Worm (Caenorhabditis elegans): ENCODE results near the gene cdh-4.

cdh-4 gene

ce11 chrIII:4530968-4531367, 10.8 kb downstream of the cdh-4 start:
- no peak for TF ChIP-seq unc-62 (GFP tag; optimal IDR thresholded peaks at IDR 0.05)

DNA sequence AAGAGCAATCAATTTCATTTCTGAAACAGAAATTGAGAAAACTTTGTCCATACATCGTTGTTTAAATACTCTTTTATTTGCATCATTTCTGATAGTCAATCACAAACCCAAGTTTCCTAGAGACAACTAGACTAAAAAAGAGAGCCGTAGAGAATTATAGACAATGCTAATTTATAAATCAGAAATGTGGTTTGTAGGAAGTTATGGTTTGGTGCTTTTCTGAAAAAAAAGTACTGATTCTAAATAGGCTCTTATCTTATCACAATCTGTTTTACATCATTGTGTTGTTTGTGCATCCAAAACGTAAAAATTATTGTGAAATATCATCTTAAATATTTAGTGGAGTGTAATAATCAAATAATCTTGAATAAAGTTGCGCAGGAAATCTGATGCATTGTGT, 20.4 kb downstream of the cdh-4 start, which contains the start of gene ugt-62:
Gene ugt-62, minus strand, starts transcription at position 20 of the 400 bp plus-strand sequence.
- no peak for TF ChIP-seq unc-62 (GFP tag; optimal IDR thresholded peaks at IDR 0.05)

ce11 chrIII:4542362-4542931, 22.3 kb downstream of the cdh-4 start, which contains the start of the genes mrps-34 and cisd-3.1:
TSS of gene mrps-34 (minus strand) at chrIII:4542452.
TSS of gene cisd-3.1 (plus strand) at chrIII:4542881.
- TF ChIP-seq unc-62 (GFP tag; optimal IDR thresholded peaks at IDR 0.05) = no peak

DNA sequence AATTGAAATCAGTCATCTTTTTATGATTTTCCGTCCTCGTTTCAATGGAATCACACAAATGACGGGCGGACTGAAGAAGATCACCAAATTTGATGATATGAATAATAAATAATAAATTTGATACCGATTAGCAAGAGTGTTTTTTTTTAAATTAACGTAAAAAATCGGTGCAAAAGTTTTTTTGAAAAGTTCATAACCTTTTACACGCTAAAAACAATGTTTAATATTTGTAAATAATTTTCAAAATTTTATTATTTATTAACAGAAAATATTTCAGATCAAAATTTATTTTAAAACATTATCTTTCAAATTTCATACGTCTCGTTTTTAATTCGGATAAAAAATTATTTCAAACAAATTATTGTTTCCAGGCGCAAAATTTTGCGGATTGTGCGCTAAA, 24.8 kb downstream of the cdh-4 start, which contains the start of gene M88.3:
Gene M88.3, minus strand, starts transcription at position 101 of the 400 bp plus-strand sequence.
- TF ChIP-seq unc-62 (GFP tag; optimal IDR thresholded peaks at IDR 0.05) = no peak

ce11 chrIII:4548739-4549138, 28.6 kb downstream of the cdh-4 start, which contains the start of gene M88.4:
TSS of gene M88.4 (plus strand) at chrIII:4549039.
- no peak for TF ChIP-seq unc-62 (GFP tag; optimal IDR thresholded peaks at IDR 0.05)

- no peak for TF ChIP-seq unc-62 (GFP tag; optimal IDR thresholded peaks at IDR 0.05)
Measured at ce11 chrIII:4551963-4552362, 31.8 kb downstream of the cdh-4 start.

- no peak for TF ChIP-seq unc-62 (GFP tag; optimal IDR thresholded peaks at IDR 0.05)
Measured at ce11 chrIII:4552872-4553271, 32.7 kb downstream of the cdh-4 start.

DNA sequence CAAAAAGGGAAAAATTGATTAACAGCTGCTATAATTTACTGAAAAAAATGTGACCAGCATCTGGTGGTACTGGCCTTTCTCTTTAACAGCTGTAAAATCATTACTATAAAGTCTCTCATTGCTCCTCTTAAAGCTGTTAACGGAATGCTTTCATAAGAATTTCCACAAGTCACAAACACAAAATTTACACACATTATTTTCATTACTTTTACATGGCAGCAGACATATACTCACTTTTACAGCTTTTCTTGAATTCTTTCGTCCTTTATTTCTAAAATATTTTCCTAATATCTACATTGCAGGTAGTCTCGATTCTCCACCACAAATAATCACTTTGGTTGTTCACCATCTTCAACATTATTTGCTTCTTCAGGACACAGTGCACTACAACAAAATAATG, 33.2 kb downstream of the cdh-4 start, which contains the start of gene imph-1:
Gene imph-1, plus strand, starts transcription at position 301 of the 400 bp plus-strand sequence.
- no peak for TF ChIP-seq unc-62 (GFP tag; optimal IDR thresholded peaks at IDR 0.05)

DNA sequence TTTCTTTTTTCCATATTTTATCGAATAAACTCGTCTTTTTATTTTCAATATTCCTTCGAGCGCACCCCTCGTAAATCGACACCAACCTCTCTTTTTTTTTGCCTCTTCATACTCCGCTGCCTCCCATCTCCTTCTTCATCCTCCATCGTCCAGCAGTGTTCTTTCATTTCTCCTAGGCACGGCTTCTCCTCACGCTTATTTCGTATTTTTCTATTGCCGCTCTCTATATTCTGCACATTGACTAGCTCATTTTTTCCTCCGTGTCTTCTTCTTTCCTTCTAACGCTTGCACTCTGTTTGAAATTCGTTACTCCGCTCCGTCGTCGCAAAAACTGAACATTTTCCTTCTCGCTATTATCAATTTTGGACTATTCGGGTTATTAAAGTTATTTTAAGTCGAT, 35.2 kb downstream of the cdh-4 start:
- TF ChIP-seq unc-62 (GFP tag; optimal IDR thresholded peaks at IDR 0.05) = no peak

DNA sequence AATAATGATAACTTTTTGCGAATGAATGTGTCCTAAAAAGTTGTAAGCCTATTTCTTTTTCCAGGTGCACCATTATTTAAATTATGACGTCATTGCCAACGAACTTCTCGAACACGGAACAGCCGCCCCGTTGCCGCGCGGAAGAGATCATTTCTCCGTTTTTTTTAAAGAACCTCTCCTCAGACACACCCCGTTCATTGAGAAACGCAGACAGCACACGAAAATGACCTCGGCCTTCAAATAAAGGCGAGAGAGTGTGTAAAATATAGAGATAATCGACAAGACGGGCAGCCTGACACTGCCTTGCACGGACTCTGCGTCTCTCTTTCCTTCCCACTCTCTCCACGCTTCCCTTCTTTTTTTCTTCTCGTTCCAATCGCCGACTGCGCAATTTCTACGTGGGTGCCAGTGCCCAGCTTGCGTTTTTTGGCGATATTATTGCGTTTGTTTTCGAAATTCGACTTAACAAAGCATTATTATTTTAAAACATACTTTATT, 40.3 kb downstream of the cdh-4 start:
- no peak for TF ChIP-seq unc-62 (GFP tag; optimal IDR thresholded peaks at IDR 0.05)

ce11 chrIII:4561286-4561685, 41.1 kb downstream of the cdh-4 start:
- TF ChIP-seq unc-62 (GFP tag; optimal IDR thresholded peaks at IDR 0.05) = no peak

DNA sequence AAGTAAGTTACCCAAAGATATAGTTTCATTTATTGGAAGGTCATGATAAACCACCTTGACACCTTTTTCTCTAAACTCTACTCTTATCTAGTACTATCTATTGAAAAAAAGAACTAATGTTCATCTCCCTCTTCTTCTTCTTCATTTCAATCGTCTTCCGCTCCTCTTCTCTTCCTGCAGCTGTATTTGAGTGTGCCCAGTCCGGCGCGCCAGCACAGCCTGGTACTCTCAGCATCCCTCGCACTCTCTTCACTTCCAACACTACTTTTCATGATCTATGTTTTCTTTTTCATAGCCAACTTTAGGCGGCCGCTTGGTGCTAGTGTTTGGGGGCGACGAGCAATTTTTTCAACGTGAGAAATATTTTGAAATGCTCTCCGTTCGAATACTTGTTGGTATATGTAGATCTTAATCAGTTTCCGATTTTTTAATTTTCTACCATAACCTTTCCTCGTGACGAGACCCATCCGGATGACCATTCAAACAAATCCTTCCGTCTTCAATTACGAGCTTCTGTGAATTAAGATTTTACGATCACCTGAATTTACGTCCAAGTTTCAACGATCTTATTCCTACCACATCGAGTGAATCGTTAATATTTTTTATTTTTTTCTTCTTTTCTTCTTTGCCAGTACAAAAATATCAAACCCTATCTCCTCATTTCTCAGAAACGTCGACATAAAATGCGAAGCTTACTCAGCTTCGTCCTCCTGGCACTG, 42.1 kb downstream of the cdh-4 start, which contains the start of gene pan-1:
Gene pan-1, plus strand, starts transcription at position 669 of the 719 bp plus-strand sequence.
- TF ChIP-seq unc-62 (GFP tag; optimal IDR thresholded peaks at IDR 0.05) = no peak

- no peak for TF ChIP-seq unc-62 (GFP tag; optimal IDR thresholded peaks at IDR 0.05)
Measured at ce11 chrIII:4568030-4568429, 47.9 kb downstream of the cdh-4 start, which contains the start of gene mlcd-1. TSS of gene mlcd-1 (minus strand) at chrIII:4568130.

- no peak for TF ChIP-seq unc-62 (GFP tag; optimal IDR thresholded peaks at IDR 0.05)
Measured at ce11 chrIII:4568455-4568854, 48.3 kb downstream of the cdh-4 start, which contains the start of gene idhg-1. TSS of gene idhg-1 (plus strand) at chrIII:4568797.

DNA sequence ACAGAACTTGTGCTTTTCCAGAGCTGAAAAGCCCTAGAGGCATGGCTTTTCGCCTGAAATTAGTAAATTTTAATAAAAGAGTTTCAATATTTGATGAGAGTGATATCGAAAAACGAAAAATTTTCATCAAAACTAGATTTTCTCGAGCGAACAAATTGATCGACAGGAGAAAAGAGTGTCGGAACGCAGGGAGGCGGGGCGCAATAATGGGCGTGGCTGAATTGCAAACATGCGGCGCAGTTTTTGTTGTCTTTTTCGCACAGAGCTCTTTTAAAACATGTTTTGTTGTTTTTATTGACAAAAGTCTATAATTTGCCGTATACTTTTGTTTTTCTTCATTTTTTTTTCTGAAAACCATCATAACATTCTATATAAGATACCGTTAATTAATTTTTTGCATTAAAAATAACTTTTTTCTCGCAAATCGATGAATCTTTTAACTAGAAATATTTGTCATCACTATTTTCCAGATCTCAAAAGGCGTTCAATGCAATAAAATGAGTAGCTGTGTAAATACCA, 58.3 kb downstream of the cdh-4 start, which contains the start of the genes sel-5 and wdr-48:
Gene sel-5, minus strand, starts transcription at position 53 of the 519 bp plus-strand sequence.
Gene wdr-48, plus strand, starts transcription at position 469 of the 519 bp plus-strand sequence.
- no peak for TF ChIP-seq unc-62 (GFP tag; optimal IDR thresholded peaks at IDR 0.05)

DNA sequence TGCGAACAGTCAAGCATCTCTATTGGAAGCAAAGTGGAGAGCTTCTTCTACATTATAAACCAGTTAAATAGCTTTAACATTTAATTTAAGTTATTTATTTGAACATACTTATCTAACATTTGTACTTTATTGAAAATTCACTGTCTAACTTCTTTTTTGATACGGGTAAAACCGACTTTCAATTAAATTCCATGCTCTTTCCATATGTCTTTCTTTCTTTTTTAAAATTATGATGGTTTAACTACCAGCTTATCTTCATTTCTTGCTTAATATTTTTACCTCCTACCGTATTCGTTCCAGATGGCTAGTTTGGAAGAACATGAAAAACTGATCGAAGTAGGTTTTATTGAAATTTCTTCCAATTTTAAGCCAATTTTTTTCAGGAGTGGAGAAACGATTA, 61.3 kb downstream of the cdh-4 start, which contains the start of gene F35G12.12:
Gene F35G12.12, plus strand, starts transcription at position 301 of the 400 bp plus-strand sequence.
- no peak for TF ChIP-seq unc-62 (GFP tag; optimal IDR thresholded peaks at IDR 0.05)
